Fruit fly (Drosophila melanogaster): ENCODE measurements around the gene CG42238.

The CG42238 gene

dm6 chr2L:20917235-20918055 is 134.5 kb downstream of the CG42238 start (continued):
- TF ChIP-seq NfI (GFP tag; optimal IDR thresholded peaks at IDR 0.05) (peak; percentile 58), usp (GFP tag; optimal IDR thresholded peaks at IDR 0.05) (no peak), Side (GFP tag; optimal IDR thresholded peaks at IDR 0.05) (no peak), E2f1 (GFP tag; IDR thresholded peaks at IDR 0.05) (peak; percentile 87), zf30C (GFP tag; optimal IDR thresholded peaks at IDR 0.05) (no peak), HLHmδ (GFP tag; optimal IDR thresholded peaks at IDR 0.05) (no peak), CG2202 (tag; optimal IDR thresholded peaks at IDR 0.05) (peak; percentile 25), en (GFP tag; optimal IDR thresholded peaks at IDR 0.05) (no peak), CG3281 (GFP tag; optimal IDR thresholded peaks at IDR 0.05) (peak; percentile 95), ac (GFP tag; optimal IDR thresholded peaks at IDR 0.05) (no peak), caup (GFP tag; optimal IDR thresholded peaks at IDR 0.05; ENCODE audit: severe bottlenecking) (peak; percentile 60), CG17612 (GFP tag; IDR thresholded peaks at IDR 0.05) (peak; percentile 82), schlank (tag; optimal IDR thresholded peaks at IDR 0.05) (no peak), org-1 (GFP tag; optimal IDR thresholded peaks at IDR 0.05) (peak; percentile 61), trh (GFP tag; optimal IDR thresholded peaks at IDR 0.05) (no peak), H15 (GFP tag; IDR thresholded peaks at IDR 0.05) (peak; percentile 67; the same call in 2 of the 3 replicates), CG7839 (tag; optimal IDR thresholded peaks at IDR 0.05) (peak; percentile 86), CG17186 (GFP tag; optimal IDR thresholded peaks at IDR 0.05) (peak; percentile 81), pfk (GFP tag; optimal IDR thresholded peaks at IDR 0.05) (no peak), odd (GFP tag; optimal IDR thresholded peaks at IDR 0.05) (peak; percentile 58), otp (GFP tag; IDR thresholded peaks at IDR 0.05) (no peak), CG11085 (GFP tag; IDR thresholded peaks at IDR 0.05) (peak; percentile 87), insv (GFP tag; optimal IDR thresholded peaks at IDR 0.05) (no peak), Neu2 (GFP tag; optimal IDR thresholded peaks at IDR 0.05; ENCODE audit: borderline replicate concordance) (no peak), trem (tag; optimal IDR thresholded peaks at IDR 0.05) (peak; percentile 86), ftz-f1 (GFP tag; optimal IDR thresholded peaks at IDR 0.05) (no peak), gsb-n (tag; optimal IDR thresholded peaks at IDR 0.05) (peak; percentile 66), pan (optimal IDR thresholded peaks at IDR 0.05) (no peak), pan (GFP tag; optimal IDR thresholded peaks at IDR 0.05 in 1 of 2, IDR thresholded peaks at IDR 0.05 in 1 of 2) (peak in 1 of 2 experiments; percentile 92), CG17802 (tag; optimal IDR thresholded peaks at IDR 0.05) (peak; percentile 69), CG12744 (GFP tag; optimal IDR thresholded peaks at IDR 0.05) (peak; percentile 4), HmgZ (tag; optimal IDR thresholded peaks at IDR 0.05) (no peak), fd3F (GFP tag; optimal IDR thresholded peaks at IDR 0.05) (peak; percentile 56), CG16779 (GFP tag; IDR thresholded peaks at IDR 0.05) (peak; percentile 43; the same call in 1 of the 2 replicates), slou (GFP tag; optimal IDR thresholded peaks at IDR 0.05) (peak; percentile 5), CG31441 (GFP tag; IDR thresholded peaks at IDR 0.05) (peak; percentile 96), CG1529 (GFP tag; optimal IDR thresholded peaks at IDR 0.05) (peak; percentile 3), YL-1 (GFP tag; optimal IDR thresholded peaks at IDR 0.05) (no peak), CG14860 (GFP tag; IDR thresholded peaks at IDR 0.05; ENCODE audit: partially characterized antibody) (no peak), phol (tag; optimal IDR thresholded peaks at IDR 0.05) (peak; percentile 96), Scr (GFP tag; IDR thresholded peaks at IDR 0.05; ENCODE audit: partially characterized antibody) (no peak), CG34422 (GFP tag; IDR thresholded peaks at IDR 0.05) (peak; percentile 86), ems (GFP tag; optimal IDR thresholded peaks at IDR 0.05) (no peak), CG1647 (GFP tag; optimal IDR thresholded peaks at IDR 0.05) (no peak), tin (GFP tag; optimal IDR thresholded peaks at IDR 0.05) (peak; percentile 58), grn (GFP tag; optimal IDR thresholded peaks at IDR 0.05) (no peak), kni (GFP tag; optimal IDR thresholded peaks at IDR 0.05) (peak; percentile 26), CG43689 (GFP tag; IDR thresholded peaks at IDR 0.05) (no peak), CG18764 (GFP tag; optimal IDR thresholded peaks at IDR 0.05) (peak; percentile 89)
